Fruit fly (Drosophila melanogaster) whole organism, embryonic: Measurements from ENCODE around the gene gro.
A peak's percentile ranks its signal among the peaks of the same experiment; 100 is the strongest.

ENCODE experiments used
- Adf1 ChIP-seq: fragments of 200-800 bp; sonication (Bioruptor generic); IDR thresholded peaks from 2 replicates; pipeline ENCODE4 v1.3.6; 2022; ENCODE audit warnings: missing biosample characterization, missing genetic modification characterization
- Atf6 ChIP-seq: fragments of 200-800 bp; sonication (Bioruptor generic); IDR thresholded peaks from 2 replicates; pipeline ENCODE4 v1.3.6; 2022; ENCODE audit warnings: missing biosample characterization, missing genetic modification characterization
- BEAF-32 ChIP-seq: fragments of 200-800 bp; sonication (Bioruptor generic); optimal IDR thresholded peaks from 3 replicates; lab custom pipeline; 2017; ENCODE audit warnings: missing biosample characterization, missing genetic modification characterization, mild to moderate bottlenecking, moderate library complexity, missing genetic modification reagents
- Bteb2 ChIP-seq: fragments of 200-800 bp; sonication (Bioruptor generic); optimal IDR thresholded peaks from 2 replicates; lab custom pipeline; 2016; ENCODE audit warnings: missing biosample characterization, missing genetic modification characterization
- CG10209 ChIP-seq: fragments of 200-800 bp; sonication (Bioruptor generic); optimal IDR thresholded peaks from 3 replicates; lab custom pipeline; 2017; ENCODE audit warnings: missing biosample characterization, mild to moderate bottlenecking, missing genetic modification characterization, missing genetic modification reagents
- CG10543 ChIP-seq: fragments of 200-800 bp; sonication (Bioruptor generic); optimal IDR thresholded peaks from 3 replicates; lab custom pipeline; 2017; ENCODE audit warnings: missing biosample characterization, mild to moderate bottlenecking, missing genetic modification characterization, moderate library complexity
- CG11093 ChIP-seq: fragments of 200-800 bp; sonication (Bioruptor generic); IDR thresholded peaks from 3 replicates; pipeline ENCODE4 v1.3.6; 2022; ENCODE audit warnings: missing biosample characterization, missing genetic modification characterization
- CG12391 ChIP-seq: fragments of 200-800 bp; sonication (Bioruptor generic); optimal IDR thresholded peaks from 3 replicates; lab custom pipeline; 2018; ENCODE audit warnings: missing biosample characterization, mild to moderate bottlenecking, missing genetic modification characterization, moderate library complexity
- CG13775 ChIP-seq: fragments of 200-800 bp; sonication (Bioruptor generic); optimal IDR thresholded peaks from 3 replicates; lab custom pipeline; 2017; ENCODE audit warnings: missing biosample characterization, mild to moderate bottlenecking, missing genetic modification characterization
- CG14667 ChIP-seq: fragments of 200-800 bp; sonication (Bioruptor generic); IDR thresholded peaks from 2 replicates; pipeline ENCODE4 v1.3.6; 2022; ENCODE audit warnings: missing biosample characterization, missing genetic modification characterization
- CG14965 ChIP-seq: fragments of 200-800 bp; sonication (Bioruptor generic); optimal IDR thresholded peaks from 2 replicates; lab custom pipeline; 2016; ENCODE audit warnings: missing biosample characterization, missing genetic modification characterization, borderline replicate concordance
- CG15073 ChIP-seq: fragments of 200-800 bp; sonication (Bioruptor generic); optimal IDR thresholded peaks from 2 replicates; lab custom pipeline; 2016; ENCODE audit warnings: missing biosample characterization, missing genetic modification characterization
- CG15269 ChIP-seq: fragments of 200-800 bp; sonication (Bioruptor generic); optimal IDR thresholded peaks from 2 replicates; lab custom pipeline; 2018; ENCODE audit warnings: missing biosample characterization, mild to moderate bottlenecking, missing genetic modification characterization, moderate library complexity
- CG18619 ChIP-seq: fragments of 200-800 bp; sonication (Bioruptor generic); optimal IDR thresholded peaks from 3 replicates; lab custom pipeline; 2017; ENCODE audit warnings: missing biosample characterization, mild to moderate bottlenecking, missing genetic modification characterization
- CG30431 ChIP-seq: fragments of 200-800 bp; sonication (Bioruptor generic); optimal IDR thresholded peaks from 2 replicates; lab custom pipeline; 2017; ENCODE audit warnings: missing biosample characterization, missing genetic modification characterization
- CG6654 ChIP-seq: fragments of 200-800 bp; sonication (Bioruptor generic); optimal IDR thresholded peaks from 2 replicates; lab custom pipeline; 2017; ENCODE audit warnings: missing biosample characterization, mild to moderate bottlenecking, missing genetic modification characterization
- CG7357 ChIP-seq: fragments of 200-800 bp; sonication (Bioruptor generic); IDR thresholded peaks from 3 replicates; pipeline ENCODE4 v1.3.6; 2022; ENCODE audit warnings: missing biosample characterization, missing genetic modification characterization
- CG7745 ChIP-seq: fragments of 200-800 bp; sonication (Bioruptor generic); optimal IDR thresholded peaks from 2 replicates; lab custom pipeline; 2018; ENCODE audit warnings: missing biosample characterization, mild to moderate bottlenecking, missing genetic modification characterization, moderate library complexity
- CG7786 ChIP-seq: fragments of 200-800 bp; sonication (Bioruptor generic); optimal IDR thresholded peaks from 2 replicates; lab custom pipeline; 2016; ENCODE audit warnings: missing biosample characterization, missing genetic modification characterization
- CG7928 ChIP-seq: fragments of 200-800 bp; sonication (Bioruptor generic); optimal IDR thresholded peaks from 2 replicates; lab custom pipeline; 2017; ENCODE audit warnings: missing biosample characterization, mild to moderate bottlenecking, missing genetic modification characterization
- CG9609 ChIP-seq: fragments of 200-800 bp; sonication (Bioruptor generic); optimal IDR thresholded peaks from 3 replicates; lab custom pipeline; 2016; ENCODE audit warnings: missing biosample characterization, missing genetic modification characterization
- Camta ChIP-seq: fragments of 200-800 bp; sonication (Bioruptor generic); optimal IDR thresholded peaks from 2 replicates; lab custom pipeline; 2016; ENCODE audit warnings: missing biosample characterization, missing genetic modification characterization
- Gug ChIP-seq: fragments of 200-800 bp; sonication (Bioruptor generic); IDR thresholded peaks from 4 replicates; pipeline ENCODE4 v1.3.6; 2022; ENCODE audit warnings: missing biosample characterization, missing genetic modification characterization
- HLH54F ChIP-seq: fragments of 200-800 bp; sonication (Bioruptor generic); optimal IDR thresholded peaks from 3 replicates; lab custom pipeline; 2016; ENCODE audit warnings: missing biosample characterization, missing genetic modification characterization
- Hr3 ChIP-seq: fragments of 200-800 bp; sonication (Bioruptor generic); optimal IDR thresholded peaks from 3 replicates; lab custom pipeline; 2016; ENCODE audit warnings: missing biosample characterization, missing genetic modification characterization
- MESR4 ChIP-seq: fragments of 200-800 bp; sonication (Bioruptor generic); optimal IDR thresholded peaks from 2 replicates; lab custom pipeline; 2018; ENCODE audit warnings: missing biosample characterization, mild to moderate bottlenecking, missing genetic modification characterization, moderate library complexity
- MTF-1 ChIP-seq: fragments of 200-800 bp; sonication (Bioruptor generic); optimal IDR thresholded peaks from 2 replicates; lab custom pipeline; 2018; ENCODE audit warnings: missing biosample characterization, mild to moderate bottlenecking, missing genetic modification characterization, borderline replicate concordance
- Neu2 ChIP-seq: fragments of 200-800 bp; sonication (Bioruptor generic); optimal IDR thresholded peaks from 3 replicates; lab custom pipeline; 2016; ENCODE audit warnings: missing biosample characterization, missing genetic modification characterization, borderline replicate concordance
- Sin3A ChIP-seq: fragments of >200 bp; optimal IDR thresholded peaks from 2 replicates; lab custom pipeline; 2018
- Ssrp ChIP-seq: fragments of 200-800 bp; sonication (Bioruptor generic); optimal IDR thresholded peaks from 2 replicates; lab custom pipeline; 2018; ENCODE audit warnings: missing biosample characterization, mild to moderate bottlenecking, missing genetic modification characterization, moderate library complexity
- ab ChIP-seq: fragments of 200-800 bp; sonication (Bioruptor generic); optimal IDR thresholded peaks from 2 replicates; lab custom pipeline; 2016; ENCODE audit warnings: missing biosample characterization, missing genetic modification characterization
- corto ChIP-seq: fragments of 200-800 bp; sonication (Bioruptor generic); optimal IDR thresholded peaks from 2 replicates; lab custom pipeline; 2016; ENCODE audit warnings: missing biosample characterization, mild to moderate bottlenecking, missing genetic modification characterization, moderate library complexity
- dmrt99B ChIP-seq: fragments of 200-800 bp; sonication (Bioruptor generic); optimal IDR thresholded peaks from 2 replicates; lab custom pipeline; 2018; ENCODE audit warnings: missing biosample characterization, mild to moderate bottlenecking, missing genetic modification characterization, moderate library complexity
- fd3F ChIP-seq: fragments of 200-800 bp; sonication (Bioruptor generic); optimal IDR thresholded peaks from 2 replicates; lab custom pipeline; 2018; ENCODE audit warnings: missing biosample characterization, mild to moderate bottlenecking, missing genetic modification characterization, moderate library complexity
- gcm ChIP-seq: fragments of 200-800 bp; sonication (Bioruptor generic); optimal IDR thresholded peaks from 2 replicates; lab custom pipeline; 2019; ENCODE audit warnings: missing biosample characterization, mild to moderate bottlenecking, missing genetic modification characterization, moderate library complexity
- grn ChIP-seq: fragments of 200-800 bp; sonication (Bioruptor generic); optimal IDR thresholded peaks from 3 replicates; lab custom pipeline; 2017; ENCODE audit warnings: missing biosample characterization, missing genetic modification characterization
- gt ChIP-seq: fragments of 200-800 bp; sonication (Bioruptor generic); IDR thresholded peaks from 2 replicates; pipeline ENCODE4 v1.3.6; 2022; ENCODE audit warnings: missing biosample characterization, missing genetic modification characterization
- luna ChIP-seq: fragments of 200-800 bp; sonication (Bioruptor generic); optimal IDR thresholded peaks from 2 replicates; lab custom pipeline; 2016; ENCODE audit warnings: missing biosample characterization, missing genetic modification characterization
- maf-S ChIP-seq: fragments of 200-800 bp; sonication (Bioruptor generic); optimal IDR thresholded peaks from 2 replicates; lab custom pipeline; 2016; ENCODE audit warnings: missing biosample characterization, missing genetic modification characterization
- nau ChIP-seq: fragments of 200-800 bp; sonication (Bioruptor generic); optimal IDR thresholded peaks from 3 replicates; lab custom pipeline; 2017; ENCODE audit warnings: missing biosample characterization, mild to moderate bottlenecking, missing genetic modification characterization, missing genetic modification reagents
- nmo ChIP-seq: fragments of 200-800 bp; sonication (Bioruptor generic); optimal IDR thresholded peaks from 2 replicates; lab custom pipeline; 2018; ENCODE audit warnings: missing biosample characterization, mild to moderate bottlenecking, missing genetic modification characterization, moderate library complexity
- onecut ChIP-seq: fragments of 200-800 bp; sonication (Bioruptor generic); IDR thresholded peaks from 2 replicates; pipeline ENCODE4 v1.3.6; 2022; ENCODE audit warnings: missing biosample characterization, missing genetic modification characterization
- scrt ChIP-seq: fragments of 200-800 bp; sonication (Bioruptor generic); optimal IDR thresholded peaks from 2 replicates; lab custom pipeline; 2018; ENCODE audit warnings: missing biosample characterization, mild to moderate bottlenecking, missing genetic modification characterization, moderate library complexity
- shn ChIP-seq: fragments of 200-800 bp; sonication (Bioruptor generic); optimal IDR thresholded peaks from 3 replicates; lab custom pipeline; 2016; ENCODE audit warnings: missing biosample characterization, missing genetic modification characterization
- sob ChIP-seq: fragments of 200-800 bp; sonication (Bioruptor generic); IDR thresholded peaks from 2 replicates; pipeline ENCODE4 v1.3.6; 2022; ENCODE audit warnings: missing biosample characterization, missing genetic modification characterization
- tll ChIP-seq, 2 experiments: fragments of 200-800 bp in 1 of 2; fragments of >200 bp in 1 of 2; sonication (Bioruptor generic) in 1 of 2; optimal IDR thresholded peaks; 2 replicates each; lab custom pipeline; 2017 to 2019; ENCODE audit warnings: missing biosample characterization in 2 of 2, missing genetic modification characterization in 2 of 2, mild to moderate bottlenecking in 1 of 2, moderate library complexity in 1 of 2
- unc-4 ChIP-seq: fragments of 200-800 bp; sonication (Bioruptor generic); IDR thresholded peaks from 2 replicates; pipeline ENCODE4 v1.3.6; 2022; ENCODE audit warnings: missing biosample characterization, missing genetic modification characterization; ENCODE audit not compliant: partially characterized antibody
- vfl ChIP-seq: fragments of 200-800 bp; sonication (Bioruptor generic); optimal IDR thresholded peaks from 2 replicates; lab custom pipeline; 2016; ENCODE audit warnings: missing biosample characterization, missing genetic modification characterization
- wek ChIP-seq: fragments of 200-800 bp; sonication (Bioruptor generic); optimal IDR thresholded peaks from 3 replicates; lab custom pipeline; 2018; ENCODE audit warnings: missing biosample characterization, mild to moderate bottlenecking, missing genetic modification characterization, moderate library complexity

gro gene

DNA sequence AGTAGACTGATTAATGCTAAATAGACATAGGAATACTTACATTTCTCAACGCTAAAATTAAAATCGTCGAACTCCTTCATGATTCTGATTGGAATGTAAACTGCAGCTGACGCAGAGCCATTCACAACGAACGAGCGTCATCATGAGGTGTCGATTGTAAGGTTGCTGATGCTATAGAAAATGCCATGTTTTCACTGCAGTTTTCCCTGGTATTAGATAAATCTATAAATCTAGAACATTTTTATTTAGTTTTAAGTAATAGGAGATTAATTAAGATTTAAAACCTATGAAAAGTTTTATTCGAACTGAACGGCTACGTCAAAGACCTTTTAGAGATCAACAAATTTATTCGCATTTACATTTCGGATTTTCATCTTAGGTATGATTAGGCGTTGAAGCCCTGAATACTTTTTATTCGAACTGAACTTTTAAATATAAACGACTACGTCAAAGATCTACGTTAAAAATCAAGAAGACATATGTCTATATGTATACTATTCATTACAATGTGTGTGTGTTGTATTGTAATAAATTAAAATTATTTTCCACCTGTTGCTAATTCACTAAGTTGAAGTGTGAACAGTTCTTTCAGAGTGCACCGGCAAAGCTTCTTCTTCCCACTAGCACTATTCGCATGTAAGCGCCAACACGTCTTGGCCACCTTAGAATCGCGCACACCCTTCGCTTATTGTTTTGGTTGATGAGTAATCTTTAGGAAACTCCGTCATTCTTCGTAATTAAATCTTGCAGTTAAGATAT is 10.8 kb downstream of the gro start, which contains the start of the genes Exo84 and Vps2 (continued):
- no peak for TF ChIP-seq luna (GFP tag; lab: Kevin White, UChicago)
- TF ChIP-seq CG10209 (GFP tag; lab: Kevin White, UChicago): peak; percentile 24
- TF ChIP-seq grn (GFP tag; lab: Kevin White, UChicago): no peak
- TF ChIP-seq CG15269 (tag; lab: Kevin White, UChicago): peak; percentile 57
- TF ChIP-seq Neu2: no peak
- peak; percentile 5; the same call in 1 of the 2 replicates for TF ChIP-seq sob (GFP tag; lab: Robert Waterston, UW)
- TF ChIP-seq MTF-1 (GFP tag; lab: Kevin White, UChicago): no peak
- peak; percentile 45 for TF ChIP-seq CG7928 (GFP tag; lab: Kevin White, UChicago)
- TF ChIP-seq CG7786 (GFP tag; lab: Kevin White, UChicago): no peak
- no peak for TF ChIP-seq gcm (GFP tag; lab: Kevin White, UChicago)
- peak; percentile 17 for TF ChIP-seq BEAF-32 (GFP tag; lab: Kevin White, UChicago)
- TF ChIP-seq corto (GFP tag; lab: Kevin White, UChicago): no peak
- TF ChIP-seq Camta: peak; percentile 17
- peak; percentile 44 for TF ChIP-seq HLH54F
- TF ChIP-seq Gug (GFP tag; lab: Robert Waterston, UW): peak; percentile 34; the same call in 1 of the 4 replicates
- TF ChIP-seq tll (GFP tag; optimal IDR thresholded peaks at IDR 0.05; lab: Kevin White, UChicago): peak in 1 of 2 experiments; percentile 77
- TF ChIP-seq nmo (GFP tag; lab: Kevin White, UChicago): peak; percentile 77
- TF ChIP-seq dmrt99B (tag; lab: Kevin White, UChicago): no peak
- TF ChIP-seq CG9609 (GFP tag; lab: Kevin White, UChicago): peak; percentile 17
- peak; percentile 47 for TF ChIP-seq CG30431
- TF ChIP-seq shn: peak; percentile 7
- TF ChIP-seq vfl: no peak
- TF ChIP-seq CG15073 (GFP tag; lab: Kevin White, UChicago): no peak
- TF ChIP-seq CG14965 (GFP tag; lab: Kevin White, UChicago): no peak
- TF ChIP-seq Sin3A: peak; percentile 35
- TF ChIP-seq CG7357 (GFP tag; lab: Robert Waterston, UW): peak; percentile 93
- peak; percentile 6 for TF ChIP-seq ab (GFP tag; lab: Kevin White, UChicago)
- no peak for TF ChIP-seq CG7745 (tag; lab: Kevin White, UChicago)
- peak; percentile 71 for TF ChIP-seq CG12391 (tag; lab: Kevin White, UChicago)
- TF ChIP-seq fd3F (GFP tag; lab: Kevin White, UChicago): peak; percentile 29
- TF ChIP-seq Ssrp (tag; lab: Kevin White, UChicago): peak; percentile 44
- peak; percentile 50; the same call in 1 of the 2 replicates for TF ChIP-seq CG14667 (GFP tag; lab: Robert Waterston, UW)
- TF ChIP-seq wek (GFP tag; lab: Kevin White, UChicago): no peak
- TF ChIP-seq CG6654 (GFP tag; lab: Kevin White, UChicago): no peak
- no peak for TF ChIP-seq MESR4
- TF ChIP-seq scrt (GFP tag; lab: Kevin White, UChicago): peak; percentile 81
- TF ChIP-seq CG10543: peak; percentile 63
- no peak for TF ChIP-seq nau
- no peak for TF ChIP-seq onecut (GFP tag; lab: Robert Waterston, UW)
- TF ChIP-seq CG18619 (GFP tag; lab: Kevin White, UChicago): peak; percentile 39
- TF ChIP-seq CG11093 (GFP tag; lab: Robert Waterston, UW): no peak
- TF ChIP-seq Hr3: peak; percentile 65
- TF ChIP-seq unc-4 (GFP tag; lab: Robert Waterston, UW): no peak
- no peak for TF ChIP-seq Adf1
- no peak for TF ChIP-seq gt
- TF ChIP-seq CG13775 (GFP tag; lab: Kevin White, UChicago): peak; percentile 71
- no peak for TF ChIP-seq Bteb2 (GFP tag; lab: Kevin White, UChicago)
- TF ChIP-seq maf-S: peak; percentile 1
- TF ChIP-seq Atf6 (GFP tag; lab: Robert Waterston, UW): no peak
